Worm (Caenorhabditis elegans) whole organism, L4 larva: ENCODE data around the gene srtx-1.

Experiments
- F10B5.3 ChIP-seq: sonication (generic microtip); optimal IDR thresholded peaks from 2 replicates; lab custom pipeline; 2016; ENCODE audit warnings: mild to moderate bottlenecking, missing genetic modification characterization, missing compliant biosample characterization
- F26F4.8 ChIP-seq: fragments of 200-800 bp; sonication (Bioruptor generic); conservative IDR thresholded peaks from 2 replicates; pipeline ENCODE4 v1.3.6; 2022; ENCODE audit warnings: missing genetic modification characterization, missing compliant biosample characterization
- R02D3.7 ChIP-seq: fragments of 150-350 bp; sonication (generic microtip); optimal IDR thresholded peaks from 3 replicates; lab custom pipeline; 2014; ENCODE audit warnings: missing biosample characterization, missing genetic modification characterization
- T20F7.1 ChIP-seq: fragments of 200-800 bp; sonication (Bioruptor generic); optimal IDR thresholded peaks from 2 replicates; lab custom pipeline; 2018; ENCODE audit warnings: mild to moderate bottlenecking, missing genetic modification characterization, missing compliant biosample characterization
- ZK546.5 ChIP-seq, 2 experiments: sonication (generic microtip); optimal IDR thresholded peaks; 2 replicates each; lab custom pipeline; 2017; ENCODE audit warnings: missing biosample characterization in 2 of 2, missing genetic modification characterization in 2 of 2
- aha-1 ChIP-seq: fragments of 150-350 bp; peaks from one replicate; lab custom pipeline; 2014; ENCODE audit warnings: missing biosample characterization, missing genetic modification characterization
- ama-1 ChIP-seq: fragments of 150-350 bp; optimal IDR thresholded peaks from 2 replicates; lab custom pipeline; 2014; ENCODE audit warnings: inconsistent platforms, mixed read lengths
- arid-1 ChIP-seq: fragments of 200-800 bp; sonication (Bioruptor generic); conservative IDR thresholded peaks from 2 replicates; pipeline ENCODE4 v1.3.6; 2022; ENCODE audit warnings: missing genetic modification reagents, missing genetic modification characterization, missing compliant biosample characterization
- ceh-20 ChIP-seq: fragments of 200-800 bp; sonication (Bioruptor generic); IDR thresholded peaks from 2 replicates; pipeline ENCODE4 v1.3.6; 2022; ENCODE audit warnings: missing genetic modification reagents, missing genetic modification characterization, missing compliant biosample characterization
- ctbp-1 ChIP-seq: fragments of 200-800 bp; sonication (Bioruptor generic); IDR thresholded peaks from 2 replicates; pipeline ENCODE4 v1.3.6; 2022; ENCODE audit warnings: missing genetic modification reagents, missing genetic modification characterization, missing compliant biosample characterization
- daf-8 ChIP-seq: fragments of 200-800 bp; sonication (Bioruptor generic); IDR thresholded peaks from 2 replicates; pipeline ENCODE4 v1.3.6; 2022; ENCODE audit warnings: missing genetic modification characterization, missing compliant biosample characterization
- dmd-6 ChIP-seq: fragments of 200-800 bp; sonication (Bioruptor generic); IDR thresholded peaks from 2 replicates; pipeline ENCODE4 v1.3.6; 2022; ENCODE audit warnings: missing genetic modification reagents, missing genetic modification characterization, missing compliant biosample characterization
- dmd-9 ChIP-seq: fragments of 200-800 bp; sonication (Bioruptor generic); IDR thresholded peaks from 2 replicates; pipeline ENCODE4 v1.3.6; 2022; ENCODE audit warnings: missing genetic modification reagents, missing genetic modification characterization, missing compliant biosample characterization
- dpl-1 ChIP-seq: fragments of 150-350 bp; optimal IDR thresholded peaks from 2 replicates; lab custom pipeline; 2014; ENCODE audit warnings: missing biosample characterization, missing genetic modification reagents, missing genetic modification characterization
- dve-1 ChIP-seq: sonication (generic microtip); optimal IDR thresholded peaks from 2 replicates; lab custom pipeline; 2017; ENCODE audit warnings: antibody characterized with exemption, mild to moderate bottlenecking, missing genetic modification characterization, missing compliant biosample characterization; ENCODE audit not compliant: insufficient read depth
- egl-27 ChIP-seq: sonication (generic microtip); optimal IDR thresholded peaks from 3 replicates; lab custom pipeline; 2017; ENCODE audit warnings: missing biosample characterization, missing genetic modification reagents, missing genetic modification characterization
- fkh-10 ChIP-seq: fragments of 150-350 bp; optimal IDR thresholded peaks from 2 replicates; lab custom pipeline; 2014; ENCODE audit warnings: missing biosample characterization, missing genetic modification reagents, missing genetic modification characterization
- hif-1 ChIP-seq, 2 experiments: sonication (generic microtip); optimal IDR thresholded peaks; 2 replicates each; lab custom pipeline; 2016 to 2017; ENCODE audit warnings: missing compliant biosample characterization in 2 of 2, missing genetic modification characterization in 2 of 2, missing genetic modification reagents in 2 of 2, missing genotype in 2 of 2, mild to moderate bottlenecking in 1 of 2
- hlh-11 ChIP-seq: fragments of 200-800 bp; sonication (Bioruptor generic); optimal IDR thresholded peaks from 2 replicates; lab custom pipeline; 2018; ENCODE audit warnings: mild to moderate bottlenecking, missing genetic modification characterization, missing compliant biosample characterization
- hlh-30 ChIP-seq: sonication (generic microtip); optimal IDR thresholded peaks from 2 replicates; lab custom pipeline; 2017; ENCODE audit warnings: antibody characterized with exemption, mild to moderate bottlenecking, missing genetic modification characterization, missing compliant biosample characterization; ENCODE audit not compliant: insufficient read depth
- hmg-1.1 ChIP-seq: fragments of 200-800 bp; sonication (Bioruptor generic); IDR thresholded peaks from 2 replicates; pipeline ENCODE4 v1.3.6; 2022; ENCODE audit warnings: missing genetic modification reagents, missing genetic modification characterization, missing compliant biosample characterization
- jun-1 ChIP-seq: fragments of 150-350 bp; optimal IDR thresholded peaks from 2 replicates; lab custom pipeline; 2014; ENCODE audit warnings: missing biosample characterization, missing genetic modification reagents, missing genetic modification characterization
- lim-7 ChIP-seq: fragments of 200-800 bp; sonication (Bioruptor generic); IDR thresholded peaks from 2 replicates; pipeline ENCODE4 v1.3.6; 2022; ENCODE audit warnings: missing genetic modification characterization, missing compliant biosample characterization
- lin-1 ChIP-seq: fragments of 200-800 bp; sonication (Bioruptor generic); IDR thresholded peaks from 2 replicates; pipeline ENCODE4 v1.3.6; 2022; ENCODE audit warnings: missing genetic modification reagents, missing genetic modification characterization, missing compliant biosample characterization
- lin-39 ChIP-seq: fragments of 150-350 bp; optimal IDR thresholded peaks from 2 replicates; lab custom pipeline; 2014; ENCODE audit warnings: missing biosample characterization, missing genetic modification reagents, missing genetic modification characterization
- lsy-2 ChIP-seq, 2 experiments: fragments of 150-350 bp in 1 of 2; sonication (generic microtip) in 1 of 2; optimal IDR thresholded peaks; 2 replicates each; lab custom pipeline; 2014 to 2017; ENCODE audit warnings: missing biosample characterization in 2 of 2, missing genetic modification characterization in 2 of 2
- madf-9 ChIP-seq: fragments of 200-800 bp; sonication (Bioruptor generic); conservative IDR thresholded peaks from 2 replicates; pipeline ENCODE4 v1.3.6; 2022; ENCODE audit warnings: missing genetic modification reagents, missing genetic modification characterization, missing compliant biosample characterization
- mdl-1 ChIP-seq, 2 experiments: fragments of 150-350 bp in 1 of 2; sonication (generic microtip) in 1 of 2; optimal IDR thresholded peaks; 2 replicates each; lab custom pipeline; 2014 to 2017; ENCODE audit warnings: missing biosample characterization in 2 of 2, missing genetic modification characterization in 2 of 2
- mep-1 ChIP-seq: fragments of 150-350 bp; sonication (generic microtip); optimal IDR thresholded peaks from 3 replicates; lab custom pipeline; 2014; ENCODE audit warnings: missing biosample characterization, missing genetic modification characterization
- mes-2 ChIP-seq: sonication (generic microtip); optimal IDR thresholded peaks from 2 replicates; lab custom pipeline; 2016; ENCODE audit warnings: missing genotype, mild to moderate bottlenecking, missing genetic modification characterization, missing compliant biosample characterization; ENCODE audit not compliant: poor library complexity, severe bottlenecking
- mxl-2 ChIP-seq: fragments of 200-800 bp; sonication (Bioruptor generic); conservative IDR thresholded peaks from 2 replicates; pipeline ENCODE4 v1.3.6; 2022; ENCODE audit warnings: missing genetic modification reagents, missing genetic modification characterization, missing compliant biosample characterization
- nhr-11 ChIP-seq: fragments of 150-350 bp; optimal IDR thresholded peaks from 2 replicates; lab custom pipeline; 2014; ENCODE audit warnings: missing biosample characterization, missing genetic modification characterization
- nhr-6 ChIP-seq: fragments of 150-350 bp; optimal IDR thresholded peaks from 2 replicates; lab custom pipeline; 2014; ENCODE audit warnings: missing biosample characterization, missing genetic modification characterization
- nhr-76 ChIP-seq: fragments of 150-350 bp; optimal IDR thresholded peaks from 2 replicates; lab custom pipeline; 2014; ENCODE audit warnings: missing biosample characterization, missing genetic modification characterization
- pha-4 ChIP-seq, 2 experiments: fragments of 150-350 bp in 1 of 2; fragments of 200-800 bp in 1 of 2; sonication (Bioruptor generic) in 1 of 2; IDR thresholded peaks in 1 of 2; optimal IDR thresholded peaks in 1 of 2; 2 replicates each; pipeline versions ENCODE4 v1.3.6 to Lab custom; 2014 to 2022; ENCODE audit warnings: missing genetic modification characterization in 2 of 2, missing genetic modification reagents in 2 of 2, missing biosample characterization in 1 of 2, missing compliant biosample characterization in 1 of 2
- php-3 ChIP-seq: fragments of 200-800 bp; sonication (Bioruptor generic); IDR thresholded peaks from 2 replicates; pipeline ENCODE4 v1.3.6; 2022; ENCODE audit warnings: missing genetic modification reagents, missing genetic modification characterization, missing compliant biosample characterization
- rbr-2 ChIP-seq: sonication (generic microtip); optimal IDR thresholded peaks from 2 replicates; lab custom pipeline; 2016; ENCODE audit warnings: missing genotype, missing genetic modification characterization, missing compliant biosample characterization
- saeg-2 ChIP-seq: fragments of 200-800 bp; sonication (Bioruptor generic); IDR thresholded peaks from 2 replicates; pipeline ENCODE4 v1.3.6; 2022; ENCODE audit warnings: missing genetic modification reagents, missing genetic modification characterization, missing compliant biosample characterization
- set-16 ChIP-seq: fragments of 200-800 bp; sonication (Bioruptor generic); IDR thresholded peaks from 2 replicates; pipeline ENCODE4 v1.3.6; 2022; ENCODE audit warnings: missing genetic modification reagents, missing genetic modification characterization, missing compliant biosample characterization
- tag-97 ChIP-seq: fragments of 200-800 bp; sonication (Bioruptor generic); IDR thresholded peaks from 2 replicates; pipeline ENCODE4 v1.3.6; 2022; ENCODE audit warnings: missing genetic modification characterization, missing compliant biosample characterization
- tra-1 ChIP-seq: fragments of 200-800 bp; sonication (Bioruptor generic); IDR thresholded peaks from 2 replicates; pipeline ENCODE4 v1.3.6; 2022; ENCODE audit warnings: missing genetic modification reagents, missing genetic modification characterization, missing compliant biosample characterization
- unc-62 ChIP-seq, 3 experiments: fragments of 150-350 bp in 1 of 3; sonication (generic microtip); optimal IDR thresholded peaks in 2 of 3; peaks in 1 of 3; 1 replicate in 1 of 3; 2 replicates in 2 of 3; lab custom pipeline; 2014 to 2017; ENCODE audit warnings: missing biosample characterization in 3 of 3, missing genetic modification characterization in 3 of 3, missing genetic modification reagents in 3 of 3, missing genotype in 1 of 3
- vab-7 ChIP-seq: fragments of 200-800 bp; sonication (Bioruptor generic); IDR thresholded peaks from 2 replicates; pipeline ENCODE4 v1.3.6; 2022; ENCODE audit warnings: missing genetic modification reagents, missing genetic modification characterization, missing compliant biosample characterization
- zip-2 ChIP-seq: fragments of 150-350 bp; optimal IDR thresholded peaks from 2 replicates; lab custom pipeline; 2014; ENCODE audit warnings: missing biosample characterization, missing genetic modification characterization

The srtx-1 gene

DNA sequence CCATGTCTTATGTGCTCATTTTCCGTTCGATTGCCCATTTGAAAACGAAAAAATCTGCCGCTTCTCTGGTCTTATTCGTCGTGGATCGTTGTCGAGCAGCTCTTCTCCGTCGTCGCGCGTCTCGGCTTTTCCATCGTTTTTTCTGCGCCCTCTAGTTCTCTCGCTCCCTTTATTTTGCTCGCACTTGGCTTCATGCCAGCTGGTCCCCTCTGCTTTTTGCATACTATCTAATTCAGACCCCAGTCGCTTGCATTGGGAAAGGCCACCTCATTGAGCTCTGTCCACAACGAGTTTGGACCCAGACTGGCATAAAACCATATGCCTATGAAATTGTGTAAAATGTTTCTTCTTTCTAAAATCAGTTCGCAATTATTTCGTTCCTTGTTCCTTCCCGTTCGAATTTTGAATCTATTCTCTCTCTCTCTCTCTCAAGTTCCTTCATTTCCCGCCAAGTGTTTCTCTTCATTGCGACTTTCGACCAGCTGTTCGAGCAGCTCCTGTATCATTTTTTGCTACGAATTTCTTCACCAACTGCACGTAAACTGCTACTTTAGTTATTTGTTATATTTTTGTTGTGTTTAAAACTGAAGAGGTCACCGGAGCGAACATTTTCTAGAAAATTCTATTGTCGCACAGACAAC is 30.8 kb upstream of the srtx-1 start (continued):
- TF ChIP-seq nhr-76 (tag; lab: Kevin White, UChicago) (no peak), lsy-2 (tag; optimal IDR thresholded peaks at IDR 0.05; lab: Kevin White, UChicago) (peak in 1 of 2 experiments; percentile 14), ama-1 (lab: Kevin White, UChicago) (no peak), ZK546.5 (tag; optimal IDR thresholded peaks at IDR 0.05; lab: Kevin White, UChicago) (no peak), jun-1 (tag; lab: Kevin White, UChicago) (no peak), tra-1 (GFP tag; lab: Robert Waterston, UW) (no peak), lin-39 (no peak), zip-2 (no peak), dmd-9 (GFP tag; lab: Robert Waterston, UW) (no peak), hif-1 (tag; optimal IDR thresholded peaks at IDR 0.05; lab: Kevin White, UChicago) (peak in 1 of 2 experiments; percentile 90), F10B5.3 (tag; lab: Kevin White, UChicago) (no peak), dmd-6 (GFP tag; lab: Robert Waterston, UW) (peak; percentile 16; the same call in 1 of the 2 replicates), dpl-1 (GFP tag; lab: Kevin White, UChicago) (no peak), T20F7.1 (GFP tag; lab: Kevin White, UChicago) (no peak), tag-97 (GFP tag; lab: Robert Waterston, UW) (no peak), arid-1 (no peak), mdl-1 (tag; optimal IDR thresholded peaks at IDR 0.05; lab: Kevin White, UChicago) (no peak), R02D3.7 (tag; lab: Kevin White, UChicago) (no peak), set-16 (GFP tag; lab: Robert Waterston, UW) (peak; percentile 39; the same call in 1 of the 2 replicates), unc-62 (GFP tag; optimal IDR thresholded peaks at IDR 0.05 in 1 of 2; lab: Kevin White, UChicago) (no peak), unc-62 (tag; optimal IDR thresholded peaks at IDR 0.05; lab: Kevin White, UChicago) (no peak), nhr-11 (tag; lab: Kevin White, UChicago) (peak; percentile 18), vab-7 (GFP tag; lab: Robert Waterston, UW) (0 out of 2 replicates have a peak, but pooled peaks have one; percentile 9), mep-1 (tag; lab: Kevin White, UChicago) (no peak)

DNA sequence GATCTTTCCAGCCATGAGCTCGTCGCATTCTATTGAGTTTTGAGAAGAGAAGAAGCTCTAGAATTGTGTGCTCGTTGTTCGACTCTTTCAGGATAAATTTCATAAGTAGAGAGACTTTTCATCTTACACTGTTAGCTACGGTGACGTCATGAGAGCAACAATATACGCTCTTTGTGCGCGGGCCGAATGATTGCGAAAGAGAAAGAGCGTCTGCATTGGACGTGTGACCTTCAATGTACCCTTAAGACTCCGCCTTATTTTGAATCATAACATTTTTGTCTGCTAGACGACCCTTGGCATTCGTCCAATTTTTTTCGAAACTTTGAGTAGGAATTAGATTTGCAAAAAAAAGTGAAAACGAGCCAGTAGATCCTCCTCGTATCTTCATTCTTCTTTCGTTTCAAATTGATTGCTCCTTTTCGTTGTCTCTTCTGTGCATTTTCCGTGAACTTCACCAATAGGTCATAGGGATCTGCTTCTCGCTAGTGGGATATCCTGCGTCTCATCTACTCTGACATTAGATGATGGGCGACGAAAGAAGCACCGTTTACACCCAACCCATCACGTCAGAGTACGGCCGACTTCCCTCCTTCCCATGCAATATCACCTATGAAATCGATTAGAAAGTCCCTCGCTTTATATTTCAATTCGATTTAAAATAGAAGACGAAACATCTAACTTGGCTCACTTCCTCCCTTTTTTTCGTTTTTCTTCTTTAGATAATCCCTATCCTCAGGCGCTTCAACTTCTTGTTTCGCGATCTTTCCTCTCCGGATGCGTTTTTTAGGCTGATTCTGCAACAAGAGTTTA is 29.3 kb upstream of the srtx-1 start:
- TF ChIP-seq dpl-1 (GFP tag; lab: Kevin White, UChicago) (peak; percentile 5), nhr-11 (tag; lab: Kevin White, UChicago) (peak; percentile 31), lsy-2 (tag; optimal IDR thresholded peaks at IDR 0.05; lab: Kevin White, UChicago) (peak in 1 of 2 experiments; percentile 72), lin-1 (GFP tag; lab: Robert Waterston, UW) (no peak), madf-9 (GFP tag; lab: Robert Waterston, UW) (peak; percentile 47; the same call in 1 of the 2 replicates), nhr-6 (peak; percentile 34), mes-2 (peak; percentile 31), hlh-11 (tag; lab: Kevin White, UChicago) (peak; percentile 67), hif-1 (tag; optimal IDR thresholded peaks at IDR 0.05; lab: Kevin White, UChicago) (peak in 1 of 2 experiments; percentile 58), F26F4.8 (GFP tag; lab: Robert Waterston, UW) (no peak), mxl-2 (GFP tag; lab: Robert Waterston, UW) (no peak), rbr-2 (tag; lab: Kevin White, UChicago) (peak; percentile 62), hmg-1.1 (0 out of 2 replicates have a peak, but pooled peaks have one; percentile 28), lim-7 (GFP tag; lab: Robert Waterston, UW) (peak; percentile 56; the same call in 1 of the 2 replicates), dmd-6 (GFP tag; lab: Robert Waterston, UW) (peak; percentile 31), daf-8 (no peak), aha-1 (peak; percentile 45), hlh-30 (tag; lab: Kevin White, UChicago) (peak; percentile 73), fkh-10 (peak; percentile 7), php-3 (GFP tag; lab: Robert Waterston, UW) (no peak), ctbp-1 (GFP tag; lab: Robert Waterston, UW) (peak; percentile 44; the same call in 1 of the 2 replicates), pha-4 (GFP tag; IDR thresholded peaks at IDR 0.05; lab: Robert Waterston, UW) (no peak), pha-4 (tag; optimal IDR thresholded peaks at IDR 0.05; lab: Kevin White, UChicago) (peak; percentile 82), dve-1 (tag; lab: Kevin White, UChicago) (peak; percentile 12), ceh-20 (GFP tag; lab: Robert Waterston, UW) (peak; percentile 45; the same call in 1 of the 2 replicates), unc-62 (GFP tag; optimal IDR thresholded peaks at IDR 0.05 in 1 of 2; lab: Kevin White, UChicago) (peak in 1 of 2 experiments; percentile 97), unc-62 (tag; optimal IDR thresholded peaks at IDR 0.05; lab: Kevin White, UChicago) (no peak), saeg-2 (GFP tag; lab: Robert Waterston, UW) (no peak), egl-27 (tag; lab: Kevin White, UChicago) (no peak)
